Worm (Caenorhabditis elegans): ENCODE results near the gene R107.5.

R107.5 gene

DNA sequence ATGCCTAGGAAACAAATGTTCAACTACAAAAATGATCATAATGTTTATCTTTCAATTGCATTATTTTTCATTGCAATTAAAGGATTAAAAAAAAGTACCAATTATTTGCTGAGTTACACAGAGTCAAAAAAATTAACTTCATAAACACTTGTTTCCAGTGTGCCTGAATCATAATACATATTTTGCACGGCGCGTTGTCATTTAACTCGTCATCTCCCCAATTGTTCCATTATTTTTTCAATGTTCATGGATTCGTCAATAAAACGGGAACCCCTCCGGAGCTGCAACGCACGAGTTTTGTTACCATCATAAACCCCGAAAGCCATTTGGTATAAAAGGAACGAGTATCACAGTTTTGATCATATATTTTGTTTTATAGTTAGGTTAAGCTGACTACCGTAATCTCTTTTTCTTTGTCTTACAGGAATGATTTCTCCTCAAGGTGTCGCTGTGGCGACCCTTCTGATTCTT is 36.4 kb downstream of the R107.5 start, which contains the start of gene F59B2.12:
Gene F59B2.12, plus strand, starts transcription at position 421 of the 471 bp plus-strand sequence.
- TF ChIP-seq egl-44 (GFP tag; IDR thresholded peaks at IDR 0.05) (no peak), F39B2.1 (GFP tag; IDR thresholded peaks at IDR 0.05) (no peak), chd-7 (tag; optimal IDR thresholded peaks at IDR 0.05) (no peak), athp-1 (tag; optimal IDR thresholded peaks at IDR 0.05) (no peak), aptf-2 (GFP tag; conservative IDR thresholded peaks at IDR 0.05) (no peak), snpc-1.3 (tag; optimal IDR thresholded peaks at IDR 0.05; ENCODE audit: insufficient read depth) (no peak), T07F8.4 (tag; optimal IDR thresholded peaks at IDR 0.05) (no peak), rec-8 (tag; optimal IDR thresholded peaks at IDR 0.05) (no peak), madf-6 (GFP tag; IDR thresholded peaks at IDR 0.05) (no peak), Y67H2A.10 (GFP tag; conservative IDR thresholded peaks at IDR 0.05) (no peak), F10E7.11 (tag; optimal IDR thresholded peaks at IDR 0.05) (no peak), lin-54 (GFP tag; optimal IDR thresholded peaks at IDR 0.05) (no peak), ceh-27 (GFP tag; optimal IDR thresholded peaks at IDR 0.05) (no peak), nfyb-1 (GFP tag; IDR thresholded peaks at IDR 0.05) (no peak), atf-7 (tag; optimal IDR thresholded peaks at IDR 0.05) (no peak), let-526 (GFP tag; IDR thresholded peaks at IDR 0.05) (no peak), somi-1 (GFP tag; optimal IDR thresholded peaks at IDR 0.05) (no peak), hmg-20 (GFP tag; IDR thresholded peaks at IDR 0.05) (no peak), madf-8 (GFP tag; conservative IDR thresholded peaks at IDR 0.05) (no peak), him-1 (tag; optimal IDR thresholded peaks at IDR 0.05) (no peak)

DNA sequence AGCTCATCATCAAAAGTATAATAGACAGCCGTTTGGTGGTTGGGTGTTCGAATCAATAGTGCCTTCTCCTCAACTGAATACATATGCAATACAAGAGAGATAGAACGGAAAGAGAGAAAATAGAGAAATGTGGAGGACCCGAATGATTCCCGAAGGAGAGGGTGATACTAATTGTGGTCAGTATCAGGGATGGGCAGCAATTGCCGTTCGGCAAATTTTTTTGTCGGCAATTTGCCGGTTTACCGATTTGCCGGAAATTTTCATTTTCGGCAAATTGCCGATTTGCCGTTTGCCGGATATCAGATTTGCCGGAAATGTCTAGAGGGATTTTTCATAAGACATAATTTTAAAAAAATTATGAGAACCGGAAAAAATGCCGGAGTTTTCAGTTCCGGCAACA is 41.3 kb downstream of the R107.5 start, which contains the start of gene F59B2.9:
Gene F59B2.9, minus strand, starts transcription at position 101 of the 400 bp plus-strand sequence.
- no peak for TF ChIP-seq sptf-2 (GFP tag; optimal IDR thresholded peaks at IDR 0.05)
- no peak for TF ChIP-seq somi-1 (GFP tag; optimal IDR thresholded peaks at IDR 0.05)
- no peak for TF ChIP-seq ceh-79 (tag; optimal IDR thresholded peaks at IDR 0.05)
- TF ChIP-seq hrde-1 (tag; optimal IDR thresholded peaks at IDR 0.05; ENCODE audit: borderline replicate concordance) = no peak
- no peak for TF ChIP-seq lir-1 (GFP tag; conservative IDR thresholded peaks at IDR 0.05)
- TF ChIP-seq ztf-26 (tag; optimal IDR thresholded peaks at IDR 0.05) = no peak
- no peak for TF ChIP-seq ceh-40 (GFP tag; IDR thresholded peaks at IDR 0.05)
- TF ChIP-seq ceh-27 (GFP tag; optimal IDR thresholded peaks at IDR 0.05) = no peak
- TF ChIP-seq C06A6.2 (GFP tag; conservative IDR thresholded peaks at IDR 0.05) = no peak
- TF ChIP-seq Y53G8AR.9 (GFP tag; conservative IDR thresholded peaks at IDR 0.05) = no peak
- no peak for TF ChIP-seq xnd-1 (tag; optimal IDR thresholded peaks at IDR 0.05)

DNA sequence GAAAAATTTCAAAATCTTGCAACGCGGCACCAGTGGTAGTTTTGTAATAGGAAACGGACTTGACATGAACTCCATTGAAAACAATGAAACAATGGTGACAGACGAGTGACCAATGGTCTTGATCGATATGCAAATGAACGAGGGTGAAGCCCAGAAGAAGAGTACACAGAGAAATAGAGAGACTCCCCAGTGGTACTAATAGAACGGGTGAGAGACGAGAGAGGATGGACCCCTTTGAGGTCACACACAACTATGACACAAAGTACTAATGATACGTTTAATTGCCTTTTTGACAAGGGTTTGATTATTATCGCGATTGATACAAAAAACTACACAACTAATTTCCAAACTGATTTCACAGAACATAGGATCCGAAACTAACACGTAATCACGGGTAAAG is 43.5 kb downstream of the R107.5 start, which contains the start of gene F59B2.8:
Gene F59B2.8, minus strand, starts transcription at position 151 of the 400 bp plus-strand sequence.
- no peak for TF ChIP-seq hrde-1 (tag; optimal IDR thresholded peaks at IDR 0.05; ENCODE audit: borderline replicate concordance)
- TF ChIP-seq egl-44 (GFP tag; IDR thresholded peaks at IDR 0.05) = no peak
- TF ChIP-seq snpc-1.1 (tag; optimal IDR thresholded peaks at IDR 0.05; ENCODE audit: insufficient read depth) = no peak
- no peak for TF ChIP-seq snpc-3.4 (tag; optimal IDR thresholded peaks at IDR 0.05)
- no peak for TF ChIP-seq egl-18 (GFP tag; IDR thresholded peaks at IDR 0.05)
- TF ChIP-seq madf-8 (GFP tag; conservative IDR thresholded peaks at IDR 0.05) = no peak
- no peak for TF ChIP-seq nhr-120 (GFP tag; IDR thresholded peaks at IDR 0.05)
- no peak for TF ChIP-seq F39B2.1 (GFP tag; IDR thresholded peaks at IDR 0.05)
- no peak for TF ChIP-seq ceh-58 (GFP tag; IDR thresholded peaks at IDR 0.05)
- no peak for TF ChIP-seq attf-6 (GFP tag; IDR thresholded peaks at IDR 0.05)
- no peak for TF ChIP-seq dox-1 (GFP tag; IDR thresholded peaks at IDR 0.05)
- TF ChIP-seq rec-8 (tag; optimal IDR thresholded peaks at IDR 0.05) = no peak
- TF ChIP-seq lin-54 (GFP tag; optimal IDR thresholded peaks at IDR 0.05) = no peak
- no peak for TF ChIP-seq tbp1 (GFP tag; optimal IDR thresholded peaks at IDR 0.05)
- TF ChIP-seq T07F8.4 (tag; optimal IDR thresholded peaks at IDR 0.05) = no peak

All from whole organism, young adult.